Worm (Caenorhabditis elegans) whole organism, young adult: Measurements from ENCODE around the gene C41C4.9.

Experiments used
- D2030.7 ChIP-seq: fragments of 200-800 bp; sonication (Bioruptor generic); IDR thresholded peaks from 2 replicates; pipeline ENCODE4 v1.3.6; 2022; ENCODE audit warnings: missing genetic modification reagents, missing genetic modification characterization, missing compliant biosample characterization
- F57A8.1 ChIP-seq: fragments of 200-800 bp; sonication (Bioruptor generic); optimal IDR thresholded peaks from 2 replicates; lab custom pipeline; 2018; ENCODE audit warnings: mild to moderate bottlenecking, missing genetic modification characterization, moderate library complexity, missing compliant biosample characterization
- F57C9.4 ChIP-seq: sonication (generic microtip); optimal IDR thresholded peaks from 2 replicates; lab custom pipeline; 2017; ENCODE audit warnings: mild to moderate bottlenecking, missing genetic modification characterization, missing compliant biosample characterization
- K12H6.12 ChIP-seq: fragments of 200-800 bp; sonication (Bioruptor generic); optimal IDR thresholded peaks from 2 replicates; lab custom pipeline; 2018; ENCODE audit warnings: mild to moderate bottlenecking, missing genetic modification characterization, missing compliant biosample characterization
- T26A5.8 ChIP-seq: sonication (generic microtip); optimal IDR thresholded peaks from 2 replicates; lab custom pipeline; 2016; ENCODE audit warnings: missing genetic modification characterization, missing compliant biosample characterization
- Y53F4B.3 ChIP-seq: fragments of 200-800 bp; sonication (Bioruptor generic); IDR thresholded peaks from 2 replicates; pipeline ENCODE4 v1.3.6; 2022; ENCODE audit warnings: missing genetic modification reagents, missing genetic modification characterization, missing compliant biosample characterization
- Y56A3A.18 ChIP-seq: fragments of 200-800 bp; sonication (Bioruptor generic); IDR thresholded peaks from 2 replicates; pipeline ENCODE4 v1.3.6; 2022; ENCODE audit warnings: missing genetic modification reagents, missing genetic modification characterization, missing compliant biosample characterization
- Y95B8A.8 ChIP-seq: fragments of 200-800 bp; sonication (Bioruptor generic); IDR thresholded peaks from 2 replicates; pipeline ENCODE4 v1.3.6; 2022; ENCODE audit warnings: missing genetic modification reagents, missing genetic modification characterization, missing compliant biosample characterization
- aptf-2 ChIP-seq: fragments of 200-800 bp; sonication (Bioruptor generic); conservative IDR thresholded peaks from 2 replicates; pipeline ENCODE4 v1.3.6; 2022; ENCODE audit warnings: missing genetic modification reagents, missing genetic modification characterization, missing compliant biosample characterization
- atf-7 ChIP-seq: sonication (generic microtip); optimal IDR thresholded peaks from 2 replicates; lab custom pipeline; 2017; ENCODE audit warnings: mild to moderate bottlenecking, missing genetic modification characterization, missing compliant biosample characterization
- athp-1 ChIP-seq: sonication (generic microtip); optimal IDR thresholded peaks from 2 replicates; lab custom pipeline; 2017; ENCODE audit warnings: mild to moderate bottlenecking, missing genetic modification characterization, missing compliant biosample characterization
- attf-3 ChIP-seq: fragments of 200-800 bp; sonication (Bioruptor generic); conservative IDR thresholded peaks from 2 replicates; pipeline ENCODE4 v1.3.6; 2022; ENCODE audit warnings: missing genetic modification reagents, missing genetic modification characterization, missing compliant biosample characterization
- attf-5 ChIP-seq: fragments of 200-800 bp; sonication (Bioruptor generic); optimal IDR thresholded peaks from 2 replicates; lab custom pipeline; 2018; ENCODE audit warnings: mild to moderate bottlenecking, missing genetic modification characterization, missing compliant biosample characterization
- attf-6 ChIP-seq: fragments of 200-800 bp; sonication (Bioruptor generic); IDR thresholded peaks from 2 replicates; pipeline ENCODE4 v1.3.6; 2022; ENCODE audit warnings: missing genetic modification reagents, missing genetic modification characterization, missing compliant biosample characterization
- bed-1 ChIP-seq: fragments of 200-800 bp; sonication (Bioruptor generic); IDR thresholded peaks from 2 replicates; pipeline ENCODE4 v1.3.6; 2022; ENCODE audit warnings: missing genetic modification reagents, missing genetic modification characterization, missing compliant biosample characterization
- ccch-3 ChIP-seq: fragments of 200-800 bp; sonication (Bioruptor generic); optimal IDR thresholded peaks from 2 replicates; lab custom pipeline; 2018; ENCODE audit warnings: mild to moderate bottlenecking, missing genetic modification characterization, missing compliant biosample characterization
- ceh-100 ChIP-seq: fragments of 200-800 bp; sonication (Bioruptor generic); IDR thresholded peaks from 2 replicates; pipeline ENCODE4 v1.3.6; 2022; ENCODE audit warnings: missing genetic modification reagents, missing genetic modification characterization, missing compliant biosample characterization
- ceh-27 ChIP-seq: fragments of 200-800 bp; sonication (Bioruptor generic); optimal IDR thresholded peaks from 2 replicates; lab custom pipeline; 2018; ENCODE audit warnings: mild to moderate bottlenecking, missing genetic modification characterization, moderate library complexity, missing compliant biosample characterization
- ceh-91 ChIP-seq: fragments of 200-800 bp; sonication (Bioruptor generic); IDR thresholded peaks from 2 replicates; pipeline ENCODE4 v1.3.6; 2022; ENCODE audit warnings: missing genetic modification reagents, missing genetic modification characterization, missing compliant biosample characterization
- chd-7 ChIP-seq: sonication (generic microtip); optimal IDR thresholded peaks from 2 replicates; lab custom pipeline; 2016; ENCODE audit warnings: mild to moderate bottlenecking, missing genetic modification characterization, moderate library complexity, missing compliant biosample characterization
- dpff-1 ChIP-seq: sonication (generic microtip); optimal IDR thresholded peaks from 2 replicates; lab custom pipeline; 2017; ENCODE audit warnings: mild to moderate bottlenecking, missing genetic modification characterization, missing compliant biosample characterization
- dpl-1 ChIP-seq: fragments of 150-350 bp; optimal IDR thresholded peaks from 2 replicates; lab custom pipeline; 2014; ENCODE audit warnings: missing biosample characterization, missing genetic modification reagents, missing genetic modification characterization
- egrh-3 ChIP-seq: fragments of 200-800 bp; sonication (Bioruptor generic); IDR thresholded peaks from 2 replicates; pipeline ENCODE4 v1.3.6; 2022; ENCODE audit warnings: missing genetic modification reagents, missing genetic modification characterization, missing compliant biosample characterization
- gei-17 ChIP-seq: fragments of 200-800 bp; sonication (Bioruptor generic); optimal IDR thresholded peaks from 2 replicates; lab custom pipeline; 2018; ENCODE audit warnings: mild to moderate bottlenecking, missing genetic modification characterization, missing compliant biosample characterization
- him-1 ChIP-seq: sonication (generic microtip); optimal IDR thresholded peaks from 2 replicates; lab custom pipeline; 2016; ENCODE audit warnings: missing genotype, missing genetic modification reagents, missing genetic modification characterization, missing compliant biosample characterization
- hmg-1.2 ChIP-seq: fragments of 200-800 bp; sonication (Bioruptor generic); IDR thresholded peaks from 2 replicates; pipeline ENCODE4 v1.3.6; 2022; ENCODE audit warnings: missing genetic modification reagents, missing genetic modification characterization, missing compliant biosample characterization
- lag-1 ChIP-seq: fragments of 200-800 bp; sonication (Bioruptor generic); IDR thresholded peaks from 2 replicates; pipeline ENCODE4 v1.3.6; 2022; ENCODE audit warnings: missing genetic modification reagents, missing genetic modification characterization, missing compliant biosample characterization
- lin-26 ChIP-seq: fragments of 200-800 bp; sonication (Bioruptor generic); IDR thresholded peaks from 2 replicates; pipeline ENCODE4 v1.3.6; 2022; ENCODE audit warnings: missing genetic modification reagents, missing genetic modification characterization, missing compliant biosample characterization
- lin-40 ChIP-seq: sonication (generic microtip); optimal IDR thresholded peaks from 2 replicates; lab custom pipeline; 2016; ENCODE audit warnings: missing genetic modification characterization, mild to moderate bottlenecking, missing compliant biosample characterization, missing genotype, missing genetic modification reagents
- mes-4 ChIP-seq: sonication (generic microtip); optimal IDR thresholded peaks from 2 replicates; lab custom pipeline; 2016; ENCODE audit warnings: missing genotype, missing genetic modification characterization, missing compliant biosample characterization
- nhr-27 ChIP-seq: fragments of 200-800 bp; sonication (Bioruptor generic); optimal IDR thresholded peaks from 2 replicates; lab custom pipeline; 2018; ENCODE audit warnings: mild to moderate bottlenecking, missing genetic modification characterization, moderate library complexity, missing compliant biosample characterization
- nhr-80 ChIP-seq: sonication (generic microtip); optimal IDR thresholded peaks from 2 replicates; lab custom pipeline; 2016; ENCODE audit warnings: missing genetic modification characterization, missing compliant biosample characterization
- nhr-90 ChIP-seq: sonication (generic microtip); optimal IDR thresholded peaks from 2 replicates; lab custom pipeline; 2016; ENCODE audit warnings: missing genotype, mild to moderate bottlenecking, missing genetic modification characterization, missing compliant biosample characterization
- tbp1 ChIP-seq: fragments of 200-800 bp; sonication (Bioruptor generic); optimal IDR thresholded peaks from 2 replicates; lab custom pipeline; 2018; ENCODE audit warnings: mild to moderate bottlenecking, missing genetic modification characterization, missing compliant biosample characterization
- zfh-2 ChIP-seq: fragments of 200-800 bp; sonication (Bioruptor generic); conservative IDR thresholded peaks from 2 replicates; pipeline ENCODE4 v1.3.6; 2022; ENCODE audit warnings: missing genetic modification reagents, missing genetic modification characterization, missing compliant biosample characterization

The C41C4.9 gene

ce11 chrII:8104998-8105397, 2.4 kb upstream of the C41C4.9 start, which contains the start of gene sfxn-5:
Gene sfxn-5, minus strand, starts transcription at chrII:8105052.
- TF ChIP-seq hmg-1.2 (peak; percentile 26; the same call in 1 of the 2 replicates), bed-1 (GFP tag; lab: Robert Waterston, UW) (no peak), nhr-80 (tag; lab: Kevin White, UChicago) (peak; percentile 49), chd-7 (tag; lab: Kevin White, UChicago) (no peak)

- TF ChIP-seq atf-7 (tag; lab: Kevin White, UChicago) (no peak), tbp1 (GFP tag; lab: Kevin White, UChicago) (no peak), ceh-91 (GFP tag; lab: Robert Waterston, UW) (no peak), ccch-3 (GFP tag; lab: Kevin White, UChicago) (no peak), mes-4 (tag; lab: Kevin White, UChicago) (no peak), ceh-100 (GFP tag; lab: Robert Waterston, UW) (no peak), zfh-2 (GFP tag; lab: Robert Waterston, UW) (no peak), F57C9.4 (tag; lab: Kevin White, UChicago) (no peak), nhr-90 (tag; lab: Kevin White, UChicago) (no peak), attf-5 (GFP tag; lab: Kevin White, UChicago) (no peak)
- TF ChIP-seq, all 124 proteins: peak for 0
Observed at ce11 chrII:8112063-8112462, 4.6 kb downstream of the C41C4.9 start, which contains the start of gene lron-4. Gene lron-4, minus strand, starts transcription at chrII:8112163.

- no peak for TF ChIP-seq bed-1 (GFP tag; lab: Robert Waterston, UW)
- TF ChIP-seq Y53F4B.3: no peak
- no peak for TF ChIP-seq lag-1 (GFP tag; lab: Robert Waterston, UW)
- TF ChIP-seq attf-6 (GFP tag; lab: Robert Waterston, UW): no peak
- no peak for TF ChIP-seq Y56A3A.18
- no peak for TF ChIP-seq lin-26 (GFP tag; lab: Robert Waterston, UW)
- TF ChIP-seq him-1: no peak
- no peak for TF ChIP-seq T26A5.8 (tag; lab: Kevin White, UChicago)
- no peak for TF ChIP-seq attf-3 (GFP tag; lab: Robert Waterston, UW)
- no peak for TF ChIP-seq F57A8.1 (GFP tag; lab: Kevin White, UChicago)
- TF ChIP-seq gei-17 (GFP tag; lab: Kevin White, UChicago): no peak
- TF ChIP-seq lin-40: no peak
- TF ChIP-seq ceh-27 (GFP tag; lab: Kevin White, UChicago): no peak
- no peak for TF ChIP-seq dpff-1 (tag; lab: Kevin White, UChicago)
- TF ChIP-seq D2030.7 (GFP tag; lab: Robert Waterston, UW): no peak
- no peak for TF ChIP-seq egrh-3
Observed at ce11 chrII:8116159-8116558, 8.7 kb downstream of the C41C4.9 start, which contains the start of gene unc-105. Gene unc-105, plus strand, starts transcription at chrII:8116459.

- no peak for TF ChIP-seq dpl-1 (GFP tag; lab: Kevin White, UChicago)
- no peak for TF ChIP-seq mes-4 (tag; lab: Kevin White, UChicago)
- no peak for TF ChIP-seq Y95B8A.8 (GFP tag; lab: Robert Waterston, UW)
- no peak for TF ChIP-seq nhr-27 (tag; lab: Kevin White, UChicago)
- TF ChIP-seq athp-1 (tag; lab: Kevin White, UChicago): no peak
- TF ChIP-seq aptf-2 (GFP tag; lab: Robert Waterston, UW): no peak
- TF ChIP-seq K12H6.12 (tag; lab: Kevin White, UChicago): no peak
Observed at ce11 chrII:8117426-8117825, 10.0 kb downstream of the C41C4.9 start.
